Worm (Caenorhabditis elegans) whole organism, L1 larva: ENCODE data around the gene ani-2.
A peak's percentile ranks its signal among the peaks of the same experiment; 100 is the strongest.

Experiments used
- C34B4.2 ChIP-seq: sonication (generic microtip); optimal IDR thresholded peaks from 2 replicates; lab custom pipeline; 2017; ENCODE audit warnings: mild to moderate bottlenecking, missing genetic modification characterization, missing compliant biosample characterization
- F16B12.6 ChIP-seq: fragments of 150-350 bp; optimal IDR thresholded peaks from 2 replicates; lab custom pipeline; 2014; ENCODE audit warnings: missing biosample characterization, missing genetic modification characterization
- Y116A8C.19 ChIP-seq: sonication (generic microtip); optimal IDR thresholded peaks from 2 replicates; lab custom pipeline; 2016; ENCODE audit warnings: missing compliant biosample characterization, missing genetic modification characterization, borderline replicate concordance
- aly-2 ChIP-seq: fragments of 150-350 bp; optimal IDR thresholded peaks from 2 replicates; lab custom pipeline; 2014; ENCODE audit warnings: missing biosample characterization, missing genetic modification characterization
- blmp-1 ChIP-seq: fragments of 150-350 bp; optimal IDR thresholded peaks from 2 replicates; lab custom pipeline; 2014; ENCODE audit warnings: missing biosample characterization, missing genetic modification characterization
- ceh-63 ChIP-seq: fragments of 200-800 bp; sonication (Bioruptor generic); optimal IDR thresholded peaks from 2 replicates; lab custom pipeline; 2018; ENCODE audit warnings: mild to moderate bottlenecking, missing genetic modification characterization, missing compliant biosample characterization
- ceh-8 ChIP-seq: fragments of 200-800 bp; sonication (Bioruptor generic); optimal IDR thresholded peaks from 2 replicates; lab custom pipeline; 2018; ENCODE audit warnings: mild to moderate bottlenecking, missing genetic modification characterization, moderate library complexity, missing compliant biosample characterization
- ceh-82 ChIP-seq, 3 experiments: fragments of 150-350 bp in 1 of 3; sonication (generic microtip) in 2 of 3; optimal IDR thresholded peaks; 2 replicates each; lab custom pipeline; 2014 to 2017; ENCODE audit warnings: missing biosample characterization in 3 of 3, missing genetic modification characterization in 3 of 3
- ceh-88 ChIP-seq: fragments of 200-800 bp; sonication (Bioruptor generic); IDR thresholded peaks from 2 replicates; pipeline ENCODE4 v1.3.6; 2022; ENCODE audit warnings: missing genetic modification characterization, missing compliant biosample characterization
- ceh-90 ChIP-seq: sonication (generic microtip); optimal IDR thresholded peaks from 2 replicates; lab custom pipeline; 2016; ENCODE audit warnings: missing genetic modification characterization, missing compliant biosample characterization
- dsc-1 ChIP-seq: sonication (generic microtip); optimal IDR thresholded peaks from 2 replicates; lab custom pipeline; 2016; ENCODE audit warnings: mild to moderate bottlenecking, missing genetic modification characterization, missing compliant biosample characterization
- egl-27 ChIP-seq, 2 experiments: fragments of 150-350 bp in 1 of 2; sonication (generic microtip); optimal IDR thresholded peaks; 3 replicates each; lab custom pipeline; 2017 to 2018; ENCODE audit warnings: missing biosample characterization in 2 of 2, missing genetic modification characterization in 2 of 2, missing genetic modification reagents in 2 of 2
- elt-2 ChIP-seq: sonication (generic microtip); optimal IDR thresholded peaks from 2 replicates; lab custom pipeline; 2016; ENCODE audit warnings: missing genetic modification characterization, mild to moderate bottlenecking, inconsistent platforms, missing compliant biosample characterization, missing genetic modification reagents
- elt-3 ChIP-seq, 6 experiments: fragments of 150-350 bp in 1 of 6; sonication (generic microtip); optimal IDR thresholded peaks; 2 replicates each; lab custom pipeline; 2017 to 2018; ENCODE audit warnings: missing biosample characterization in 6 of 6, missing genetic modification characterization in 6 of 6, inconsistent platforms in 1 of 6
- ets-5 ChIP-seq: fragments of 200-800 bp; sonication (Bioruptor generic); IDR thresholded peaks from 2 replicates; pipeline ENCODE4 v1.3.6; 2022; ENCODE audit warnings: missing genetic modification characterization, missing compliant biosample characterization
- fkh-8 ChIP-seq: sonication (generic microtip); optimal IDR thresholded peaks from 2 replicates; lab custom pipeline; 2016; ENCODE audit warnings: mild to moderate bottlenecking, missing genetic modification characterization, missing compliant biosample characterization
- grh-1 ChIP-seq: fragments of 200-800 bp; sonication (Bioruptor generic); IDR thresholded peaks from 2 replicates; pipeline ENCODE4 v1.3.6; 2022; ENCODE audit warnings: missing genetic modification reagents, missing genetic modification characterization, missing compliant biosample characterization
- hlh-17 ChIP-seq: fragments of 200-800 bp; sonication (Bioruptor generic); optimal IDR thresholded peaks from 2 replicates; lab custom pipeline; 2018; ENCODE audit warnings: missing genetic modification characterization, mild to moderate bottlenecking, missing compliant biosample characterization, moderate library complexity, borderline replicate concordance
- irx-1 ChIP-seq: sonication (generic microtip); optimal IDR thresholded peaks from 2 replicates; lab custom pipeline; 2016; ENCODE audit warnings: missing genetic modification characterization, missing compliant biosample characterization
- isw-1 ChIP-seq: fragments of 200-800 bp; sonication (Bioruptor generic); IDR thresholded peaks from 2 replicates; pipeline ENCODE4 v1.3.6; 2022; ENCODE audit warnings: missing genetic modification characterization, missing compliant biosample characterization
- jun-1 ChIP-seq: fragments of 150-350 bp; optimal IDR thresholded peaks from 2 replicates; lab custom pipeline; 2014; ENCODE audit warnings: missing biosample characterization, missing genetic modification reagents, missing genetic modification characterization
- lin-13 ChIP-seq: fragments of 150-350 bp; optimal IDR thresholded peaks from 2 replicates; lab custom pipeline; 2014; ENCODE audit warnings: missing biosample characterization, missing genetic modification reagents, missing genetic modification characterization
- lin-14 ChIP-seq: fragments of 200-800 bp; sonication (Bioruptor generic); optimal IDR thresholded peaks from 2 replicates; lab custom pipeline; 2018; ENCODE audit warnings: mild to moderate bottlenecking, missing genetic modification characterization, moderate library complexity, missing compliant biosample characterization
- lin-15B ChIP-seq: fragments of 150-350 bp; sonication (generic microtip); optimal IDR thresholded peaks from 3 replicates; lab custom pipeline; 2014; ENCODE audit warnings: missing biosample characterization, missing genetic modification characterization
- mdl-1 ChIP-seq, 2 experiments: fragments of 150-350 bp; optimal IDR thresholded peaks; 2 replicates each; lab custom pipeline; 2014 to 2017; ENCODE audit warnings: missing biosample characterization in 2 of 2, missing genetic modification characterization in 2 of 2, inconsistent platforms in 1 of 2
- nhr-11 ChIP-seq: fragments of 150-350 bp; optimal IDR thresholded peaks from 2 replicates; lab custom pipeline; 2014; ENCODE audit warnings: missing biosample characterization, missing genetic modification characterization
- nhr-19 ChIP-seq: fragments of 200-800 bp; sonication (Bioruptor generic); conservative IDR thresholded peaks from 2 replicates; pipeline ENCODE4 v1.3.6; 2022; ENCODE audit warnings: missing genetic modification characterization, missing compliant biosample characterization
- nhr-71 ChIP-seq: sonication (generic microtip); optimal IDR thresholded peaks from 2 replicates; lab custom pipeline; 2016; ENCODE audit warnings: mild to moderate bottlenecking, missing genetic modification characterization, moderate library complexity, missing compliant biosample characterization
- nhr-77 ChIP-seq: fragments of 150-350 bp; optimal IDR thresholded peaks from 2 replicates; lab custom pipeline; 2014; ENCODE audit warnings: missing biosample characterization, missing genetic modification characterization
- nhr-84 ChIP-seq: sonication (generic microtip); optimal IDR thresholded peaks from 2 replicates; lab custom pipeline; 2017; ENCODE audit warnings: missing biosample characterization, missing genetic modification characterization
- nhr-85 ChIP-seq: sonication (generic microtip); peaks from one replicate; lab custom pipeline; 2016; ENCODE audit warnings: missing genetic modification characterization, inconsistent platforms, missing compliant biosample characterization
- nhr-90 ChIP-seq: sonication (generic microtip); optimal IDR thresholded peaks from 2 replicates; lab custom pipeline; 2016; ENCODE audit warnings: mild to moderate bottlenecking, missing genetic modification characterization, missing compliant biosample characterization; ENCODE audit not compliant: poor library complexity
- pag-3 ChIP-seq: sonication (generic microtip); optimal IDR thresholded peaks from 2 replicates; lab custom pipeline; 2017; ENCODE audit warnings: missing genetic modification characterization, mild to moderate bottlenecking, missing compliant biosample characterization, antibody characterized with exemption, borderline replicate concordance; ENCODE audit not compliant: insufficient read depth
- pax-3 ChIP-seq: fragments of 200-800 bp; sonication (Bioruptor generic); optimal IDR thresholded peaks from 2 replicates; lab custom pipeline; 2018; ENCODE audit warnings: mild to moderate bottlenecking, missing genetic modification characterization, moderate library complexity, missing compliant biosample characterization
- pqm-1 ChIP-seq: sonication (generic microtip); optimal IDR thresholded peaks from 3 replicates; lab custom pipeline; 2017; ENCODE audit warnings: missing biosample characterization, missing genetic modification characterization
- skn-1 ChIP-seq: fragments of 150-350 bp; optimal IDR thresholded peaks from 2 replicates; lab custom pipeline; 2014; ENCODE audit warnings: missing biosample characterization, missing genetic modification characterization
- sup-37 ChIP-seq: fragments of 200-800 bp; sonication (Bioruptor generic); optimal IDR thresholded peaks from 2 replicates; lab custom pipeline; 2018; ENCODE audit warnings: mild to moderate bottlenecking, missing genetic modification characterization, missing compliant biosample characterization
- swsn-7 ChIP-seq: sonication (generic microtip); optimal IDR thresholded peaks from 2 replicates; lab custom pipeline; 2016; ENCODE audit warnings: missing genetic modification characterization, missing compliant biosample characterization
- tbx-2 ChIP-seq: sonication (generic microtip); optimal IDR thresholded peaks from 2 replicates; lab custom pipeline; 2016; ENCODE audit warnings: missing genetic modification characterization, missing compliant biosample characterization
- unc-130 ChIP-seq: fragments of 150-350 bp; optimal IDR thresholded peaks from 2 replicates; lab custom pipeline; 2017; ENCODE audit warnings: missing biosample characterization, missing genetic modification characterization, inconsistent platforms
- unc-30 ChIP-seq: sonication (generic microtip); optimal IDR thresholded peaks from 2 replicates; lab custom pipeline; 2017; ENCODE audit warnings: missing biosample characterization, missing genetic modification characterization
- unc-62 ChIP-seq: fragments of 150-350 bp; optimal IDR thresholded peaks from 2 replicates; lab custom pipeline; 2014; ENCODE audit warnings: missing biosample characterization, missing genetic modification reagents, missing genetic modification characterization
- unc-86 ChIP-seq: sonication (generic microtip); optimal IDR thresholded peaks from 2 replicates; lab custom pipeline; 2016; ENCODE audit warnings: missing genetic modification characterization, missing compliant biosample characterization
- vab-15 ChIP-seq: sonication (generic microtip); optimal IDR thresholded peaks from 2 replicates; lab custom pipeline; 2017; ENCODE audit warnings: missing genotype, mild to moderate bottlenecking, missing genetic modification characterization, missing compliant biosample characterization
- xbp-1 ChIP-seq: sonication (generic microtip); optimal IDR thresholded peaks from 2 replicates; lab custom pipeline; 2016; ENCODE audit warnings: missing genetic modification characterization, missing compliant biosample characterization
- zag-1 ChIP-seq: fragments of 150-350 bp; optimal IDR thresholded peaks from 2 replicates; lab custom pipeline; 2014; ENCODE audit warnings: missing biosample characterization, missing genetic modification characterization
- zip-4 ChIP-seq: fragments of 200-800 bp; sonication (Bioruptor generic); optimal IDR thresholded peaks from 2 replicates; lab custom pipeline; 2018; ENCODE audit warnings: mild to moderate bottlenecking, missing genetic modification characterization, moderate library complexity, missing compliant biosample characterization
- ztf-4 ChIP-seq: fragments of 150-350 bp; optimal IDR thresholded peaks from 2 replicates; lab custom pipeline; 2014; ENCODE audit warnings: missing biosample characterization, missing genetic modification characterization

Gene ani-2

ce11 chrII:6373361-6373760, 8.2 kb upstream of the ani-2 start (continued):
- TF ChIP-seq fkh-8 (tag; lab: Kevin White, UChicago): no peak
- TF ChIP-seq nhr-84: no peak

DNA sequence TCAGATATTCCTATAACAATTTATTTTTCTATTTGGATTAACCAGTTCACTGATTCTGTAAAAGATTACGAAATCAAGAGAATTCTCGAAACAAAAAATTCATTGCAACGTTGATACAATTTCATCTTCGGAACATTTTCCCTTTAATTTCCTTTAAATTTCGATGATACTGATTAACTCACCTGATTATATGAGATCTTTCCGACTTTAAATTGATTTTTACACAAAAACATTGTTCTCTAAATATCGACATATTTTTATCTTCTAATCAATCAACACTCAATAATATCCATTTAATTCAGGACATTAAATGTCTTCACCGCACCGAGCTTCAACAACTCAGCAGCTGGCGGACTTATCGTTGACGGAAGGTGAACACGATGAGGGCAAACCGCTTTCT, 5.8 kb upstream of the ani-2 start, which contains the start of gene lin-23:
TSS of gene lin-23 (plus strand) at position 301 of the 400 bp plus-strand sequence.
- TF ChIP-seq zip-4 (GFP tag; lab: Kevin White, UChicago): no peak
- no peak for TF ChIP-seq tbx-2
- TF ChIP-seq nhr-71 (tag; lab: Kevin White, UChicago): no peak
- no peak for TF ChIP-seq irx-1 (tag; lab: Kevin White, UChicago)
- TF ChIP-seq vab-15 (tag; lab: Kevin White, UChicago): no peak

DNA sequence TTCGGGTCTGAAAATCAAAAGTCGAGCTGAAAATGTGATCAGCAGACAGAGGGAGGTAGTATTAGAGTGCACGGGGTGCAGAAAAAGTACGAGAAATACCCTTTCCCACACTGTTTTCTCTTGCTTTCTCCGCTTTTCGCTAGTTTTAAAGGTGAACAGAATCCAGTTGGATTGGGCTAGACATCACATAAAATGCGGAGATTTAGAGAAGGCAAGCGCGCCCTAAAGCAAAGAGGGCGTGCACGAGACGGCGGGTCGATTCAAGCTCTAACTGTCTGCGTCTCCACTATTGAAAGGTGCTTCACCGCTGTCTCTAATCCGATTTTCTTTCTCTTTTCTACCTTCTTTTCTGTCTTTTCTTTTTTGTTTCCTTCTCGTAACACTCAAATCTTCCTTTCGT, 4.9 kb upstream of the ani-2 start:
- peak; percentile 73 for TF ChIP-seq nhr-77 (tag; lab: Kevin White, UChicago)
- peak; percentile 84 for TF ChIP-seq unc-130
- peak; percentile 92 for TF ChIP-seq nhr-85 (tag; lab: Kevin White, UChicago)
- TF ChIP-seq ztf-4: peak; percentile 72
- peak; percentile 85 for TF ChIP-seq isw-1 (GFP tag; lab: Robert Waterston, UW)
- TF ChIP-seq pax-3: no peak
- TF ChIP-seq ceh-82 (tag; optimal IDR thresholded peaks at IDR 0.05; lab: Kevin White, UChicago): peak; percentile 70 to 94 (median 77)
- peak in 2 of 6 experiments; percentile 57 to 81 for TF ChIP-seq elt-3 (tag; optimal IDR thresholded peaks at IDR 0.05; lab: Kevin White, UChicago)
- no peak for TF ChIP-seq Y116A8C.19 (tag; lab: Kevin White, UChicago)
- peak; percentile 84 for TF ChIP-seq nhr-19 (GFP tag; lab: Robert Waterston, UW)
- TF ChIP-seq jun-1: peak; percentile 86
- peak; percentile 45; the same call in 1 of the 2 replicates for TF ChIP-seq grh-1 (GFP tag; lab: Robert Waterston, UW)
- TF ChIP-seq C34B4.2: no peak
- no peak for TF ChIP-seq pqm-1
- TF ChIP-seq ets-5 (GFP tag; lab: Robert Waterston, UW): no peak
- no peak for TF ChIP-seq zip-4 (GFP tag; lab: Kevin White, UChicago)
- peak; percentile 47 for TF ChIP-seq F16B12.6 (tag; lab: Kevin White, UChicago)
- no peak for TF ChIP-seq hlh-17 (GFP tag; lab: Kevin White, UChicago)
- TF ChIP-seq vab-15 (tag; lab: Kevin White, UChicago): no peak
- peak; percentile 76 for TF ChIP-seq dsc-1 (tag; lab: Kevin White, UChicago)
- 0 out of 2 replicates have a peak, but pooled peaks have one; percentile 16 for TF ChIP-seq ceh-88 (GFP tag; lab: Robert Waterston, UW)
- no peak for TF ChIP-seq pag-3
- peak; percentile 29 for TF ChIP-seq ceh-8 (GFP tag; lab: Kevin White, UChicago)
- TF ChIP-seq blmp-1 (tag; lab: Kevin White, UChicago): peak; percentile 97
- TF ChIP-seq zag-1: no peak
- peak; percentile 85 for TF ChIP-seq skn-1 (tag; lab: Kevin White, UChicago)
- TF ChIP-seq nhr-11 (tag; lab: Kevin White, UChicago): no peak
- TF ChIP-seq aly-2 (tag; lab: Kevin White, UChicago): peak; percentile 12
- TF ChIP-seq swsn-7 (tag; lab: Kevin White, UChicago): peak; percentile 87
- no peak for TF ChIP-seq ceh-63
- peak; percentile 83 for TF ChIP-seq xbp-1 (tag; lab: Kevin White, UChicago)
- peak; percentile 56 for TF ChIP-seq elt-2 (tag; lab: Kevin White, UChicago)
- peak; percentile 86 for TF ChIP-seq lin-15B (tag; lab: Kevin White, UChicago)
- TF ChIP-seq lin-13 (GFP tag; lab: Kevin White, UChicago): peak; percentile 80
- TF ChIP-seq lin-14 (GFP tag; lab: Kevin White, UChicago): peak; percentile 96
- peak; percentile 45 to 97 for TF ChIP-seq mdl-1 (tag; optimal IDR thresholded peaks at IDR 0.05; lab: Kevin White, UChicago)
- peak; percentile 80 for TF ChIP-seq unc-86 (tag; lab: Kevin White, UChicago)
- TF ChIP-seq sup-37: no peak
- no peak for TF ChIP-seq unc-30
- TF ChIP-seq tbx-2: peak; percentile 87
- no peak for TF ChIP-seq ceh-90 (tag; lab: Kevin White, UChicago)
- TF ChIP-seq nhr-90: peak; percentile 79
- peak in 1 of 2 experiments; percentile 6 for TF ChIP-seq egl-27 (tag; optimal IDR thresholded peaks at IDR 0.05; lab: Kevin White, UChicago)
- TF ChIP-seq fkh-8 (tag; lab: Kevin White, UChicago): peak; percentile 88
- no peak for TF ChIP-seq unc-62
